Worm (Caenorhabditis elegans): ENCODE data around the gene lgc-12.
A peak's percentile ranks its signal among the peaks of the same experiment; 100 is the strongest.

The lgc-12 gene

ce11 chrIII:7535347-7535746 lies 26.6 kb upstream of the lgc-12 start:
- TF ChIP-seq skn-1 (tag; optimal IDR thresholded peaks at IDR 0.05) (no peak), nhr-12 (tag; optimal IDR thresholded peaks at IDR 0.05) (no peak), mdl-1 (tag; optimal IDR thresholded peaks at IDR 0.05) (no peak), ama-1 (optimal IDR thresholded peaks at IDR 0.05) (no peak), nhr-23 (tag; optimal IDR thresholded peaks at IDR 0.05) (no peak)

ce11 chrIII:7536559-7536958 lies 25.4 kb upstream of the lgc-12 start, which contains the start of gene lin-39:
TSS of gene lin-39 (minus strand) at chrIII:7536632.
- TF ChIP-seq nfya-1 (tag; optimal IDR thresholded peaks at IDR 0.05; ENCODE audit: insufficient read depth) (peak; percentile 53), elt-2 (tag; optimal IDR thresholded peaks at IDR 0.05) (no peak)

- TF ChIP-seq ama-1 (optimal IDR thresholded peaks at IDR 0.05) (no peak), ceh-16 (tag; optimal IDR thresholded peaks at IDR 0.05) (no peak), skn-1 (tag; optimal IDR thresholded peaks at IDR 0.05) (no peak), ceh-28 (tag; optimal IDR thresholded peaks at IDR 0.05) (no peak), zag-1 (tag; optimal IDR thresholded peaks at IDR 0.05) (no peak), nhr-77 (tag; optimal IDR thresholded peaks at IDR 0.05) (no peak), nhr-76 (tag; optimal IDR thresholded peaks at IDR 0.05) (no peak), tbx-2 (tag; optimal IDR thresholded peaks at IDR 0.05) (no peak), unc-62 (GFP tag; optimal IDR thresholded peaks at IDR 0.05) (no peak), ZK546.5 (tag; optimal IDR thresholded peaks at IDR 0.05) (no peak)
These were observed 19.9 kb upstream of the lgc-12 start for ce11 chrIII:7542037-7542436.

ce11 chrIII:7544211-7544610 lies 17.8 kb upstream of the lgc-12 start:
- TF ChIP-seq nhr-25 (tag; optimal IDR thresholded peaks at IDR 0.05): no peak
- peak; percentile 89 for TF ChIP-seq egl-5 (tag; optimal IDR thresholded peaks at IDR 0.05)
- TF ChIP-seq nfya-1 (tag; optimal IDR thresholded peaks at IDR 0.05; ENCODE audit: insufficient read depth): peak; percentile 46

- TF ChIP-seq ceh-28 (tag; optimal IDR thresholded peaks at IDR 0.05) (no peak), hmg-11 (tag; optimal IDR thresholded peaks at IDR 0.05) (no peak)
These were observed 16.8 kb upstream of the lgc-12 start for ce11 chrIII:7545189-7545588.

- TF ChIP-seq egl-27 (tag; optimal IDR thresholded peaks at IDR 0.05) (no peak), mml-1 (tag; optimal IDR thresholded peaks at IDR 0.05) (no peak), ceh-82 (tag; optimal IDR thresholded peaks at IDR 0.05) (no peak), nfya-1 (tag; optimal IDR thresholded peaks at IDR 0.05; ENCODE audit: insufficient read depth) (peak; percentile 28), zag-1 (tag; optimal IDR thresholded peaks at IDR 0.05) (no peak), ztf-11 (tag; optimal IDR thresholded peaks at IDR 0.05) (no peak), unc-62 (GFP tag; optimal IDR thresholded peaks at IDR 0.05) (peak; percentile 59), R02D3.7 (tag; optimal IDR thresholded peaks at IDR 0.05) (no peak), fkh-10 (GFP tag; optimal IDR thresholded peaks at IDR 0.05) (no peak), egl-5 (tag; optimal IDR thresholded peaks at IDR 0.05) (no peak)
These were observed 13.0 kb upstream of the lgc-12 start for ce11 chrIII:7548963-7549362.

ce11 chrIII:7550979-7551378 lies 11.0 kb upstream of the lgc-12 start:
- TF ChIP-seq elt-1 (tag; optimal IDR thresholded peaks at IDR 0.05): peak; percentile 87
- no peak for TF ChIP-seq ama-1 (optimal IDR thresholded peaks at IDR 0.05)
- TF ChIP-seq nhr-25 (tag; optimal IDR thresholded peaks at IDR 0.05): peak; percentile 21

- TF ChIP-seq fkh-2 (tag; optimal IDR thresholded peaks at IDR 0.05) (no peak), mml-1 (tag; optimal IDR thresholded peaks at IDR 0.05) (no peak), lsy-12 (tag; optimal IDR thresholded peaks at IDR 0.05) (no peak), ztf-4 (tag; optimal IDR thresholded peaks at IDR 0.05) (no peak), nfya-1 (tag; optimal IDR thresholded peaks at IDR 0.05; ENCODE audit: insufficient read depth) (peak; percentile 37), elt-2 (tag; optimal IDR thresholded peaks at IDR 0.05) (no peak), zag-1 (tag; optimal IDR thresholded peaks at IDR 0.05) (no peak), nhr-67 (tag; optimal IDR thresholded peaks at IDR 0.05) (no peak), nhr-237 (tag; optimal IDR thresholded peaks at IDR 0.05) (no peak), fkh-10 (GFP tag; optimal IDR thresholded peaks at IDR 0.05) (no peak), ZK546.5 (tag; optimal IDR thresholded peaks at IDR 0.05) (no peak), fos-1 (tag; optimal IDR thresholded peaks at IDR 0.05) (no peak), aly-2 (tag; optimal IDR thresholded peaks at IDR 0.05) (no peak), nhr-12 (tag; optimal IDR thresholded peaks at IDR 0.05) (no peak), unc-62 (GFP tag; optimal IDR thresholded peaks at IDR 0.05) (peak; percentile 63), lin-39 (tag; optimal IDR thresholded peaks at IDR 0.05) (no peak)
These were observed 9.1 kb upstream of the lgc-12 start for ce11 chrIII:7552859-7553258.
